Fruit fly (Drosophila melanogaster) whole organism, pupa: Measurements from ENCODE around the gene alpha4GT2.

Experiments used
- CG10348 ChIP-seq: fragments of 200-800 bp; sonication (Bioruptor generic); IDR thresholded peaks from 2 replicates; pipeline ENCODE4 v1.3.6; 2022; ENCODE audit warnings: missing biosample characterization, missing genetic modification characterization
- CG12605 ChIP-seq: fragments of 200-800 bp; sonication (Bioruptor generic); IDR thresholded peaks from 2 replicates; pipeline ENCODE4 v1.3.6; 2022; ENCODE audit warnings: missing biosample characterization, missing genetic modification characterization
- CG13204 ChIP-seq: fragments of 200-800 bp; sonication (Bioruptor generic); optimal IDR thresholded peaks from 2 replicates; lab custom pipeline; 2018; ENCODE audit warnings: missing biosample characterization, mild to moderate bottlenecking, missing genetic modification characterization, moderate library complexity
- CG14655 ChIP-seq: fragments of 200-800 bp; sonication (Bioruptor generic); optimal IDR thresholded peaks from 3 replicates; lab custom pipeline; 2017; ENCODE audit warnings: mild to moderate bottlenecking, missing biosample characterization, missing genetic modification reagents, missing genetic modification characterization
- CG15710 ChIP-seq: fragments of 200-800 bp; sonication (Bioruptor generic); optimal IDR thresholded peaks from 2 replicates; lab custom pipeline; 2018; ENCODE audit warnings: missing biosample characterization, mild to moderate bottlenecking, missing genetic modification characterization, moderate library complexity
- CG17806 ChIP-seq: fragments of 200-800 bp; sonication (Bioruptor generic); optimal IDR thresholded peaks from 2 replicates; lab custom pipeline; 2018; ENCODE audit warnings: missing biosample characterization, mild to moderate bottlenecking, missing genetic modification characterization, moderate library complexity
- CG32121 ChIP-seq: fragments of 200-800 bp; sonication (Bioruptor generic); IDR thresholded peaks from 2 replicates; pipeline ENCODE4 v1.3.6; 2022; ENCODE audit warnings: missing biosample characterization, missing genetic modification characterization
- CG34367 ChIP-seq: fragments of 200-800 bp; sonication (Bioruptor generic); optimal IDR thresholded peaks from 2 replicates; lab custom pipeline; 2018; ENCODE audit warnings: missing biosample characterization, mild to moderate bottlenecking, missing genetic modification characterization
- CG4496 ChIP-seq: fragments of 200-800 bp; sonication (Bioruptor generic); IDR thresholded peaks from 3 replicates; pipeline ENCODE4 v1.3.6; 2022; ENCODE audit warnings: missing biosample characterization, missing genetic modification characterization
- CG8159 ChIP-seq: fragments of 200-800 bp; sonication (Bioruptor generic); optimal IDR thresholded peaks from 3 replicates; lab custom pipeline; 2018; ENCODE audit warnings: missing biosample characterization, mild to moderate bottlenecking, missing genetic modification characterization, moderate library complexity
- CG8301 ChIP-seq: fragments of 200-800 bp; sonication (Bioruptor generic); optimal IDR thresholded peaks from 2 replicates; lab custom pipeline; 2018; ENCODE audit warnings: missing biosample characterization, mild to moderate bottlenecking, missing genetic modification characterization
- CG9948 ChIP-seq: fragments of 200-800 bp; sonication (Bioruptor generic); optimal IDR thresholded peaks from 2 replicates; lab custom pipeline; 2018; ENCODE audit warnings: missing biosample characterization, mild to moderate bottlenecking, missing genetic modification characterization, moderate library complexity
- D1 ChIP-seq: fragments of 200-800 bp; sonication (Bioruptor generic); optimal IDR thresholded peaks from 2 replicates; lab custom pipeline; 2018; ENCODE audit warnings: missing biosample characterization, mild to moderate bottlenecking, missing genetic modification characterization, moderate library complexity
- EcR ChIP-seq: fragments of 200-800 bp; sonication (Bioruptor generic); optimal IDR thresholded peaks from 3 replicates; lab custom pipeline; 2019; ENCODE audit warnings: missing biosample characterization, missing genetic modification characterization, mild to moderate bottlenecking, moderate library complexity, missing genetic modification reagents
- Ets98B ChIP-seq: fragments of 200-800 bp; sonication (Bioruptor generic); IDR thresholded peaks from 2 replicates; pipeline ENCODE4 v1.3.6; 2022; ENCODE audit warnings: missing biosample characterization, missing genetic modification characterization
- Pif1A ChIP-seq: fragments of 200-800 bp; sonication (Bioruptor generic); optimal IDR thresholded peaks from 3 replicates; lab custom pipeline; 2016; ENCODE audit warnings: missing biosample characterization, missing genetic modification characterization
- Pif1B ChIP-seq: fragments of 200-800 bp; sonication (Bioruptor generic); optimal IDR thresholded peaks from 3 replicates; lab custom pipeline; 2016; ENCODE audit warnings: missing biosample characterization, missing genetic modification characterization
- Snoo ChIP-seq: fragments of 200-800 bp; sonication (Bioruptor generic); optimal IDR thresholded peaks from 3 replicates; lab custom pipeline; 2017; ENCODE audit warnings: missing biosample characterization, mild to moderate bottlenecking, missing genetic modification characterization, inconsistent platforms
- fd96Ca ChIP-seq: fragments of 200-800 bp; sonication (Bioruptor generic); IDR thresholded peaks from 3 replicates; pipeline ENCODE4 v1.3.6; 2022; ENCODE audit warnings: missing biosample characterization, missing genetic modification characterization
- gl ChIP-seq: fragments of 200-800 bp; sonication (Bioruptor generic); optimal IDR thresholded peaks from 2 replicates; lab custom pipeline; 2018; ENCODE audit warnings: missing biosample characterization, mild to moderate bottlenecking, missing genetic modification characterization
- rn ChIP-seq: fragments of 200-800 bp; sonication (Bioruptor generic); IDR thresholded peaks from 2 replicates; pipeline ENCODE4 v1.3.6; 2022; ENCODE audit warnings: missing biosample characterization, missing genetic modification characterization

Gene alpha4GT2

dm6 chr3R:25883877-25884276 lies 51.8 kb downstream of the alpha4GT2 start:
- peak; percentile 84 for TF ChIP-seq EcR
- no peak for TF ChIP-seq Snoo (tag; lab: Kevin White, UChicago)
- no peak for TF ChIP-seq CG12605

dm6 chr3R:25884301-25884700 lies 52.3 kb downstream of the alpha4GT2 start:
- TF ChIP-seq Snoo (tag; lab: Kevin White, UChicago) (peak; percentile 10), rn (no peak), CG8301 (tag; lab: Kevin White, UChicago) (peak; percentile 66), CG13204 (GFP tag; lab: Kevin White, UChicago) (no peak), CG4496 (GFP tag; lab: Robert Waterston, UW) (peak; percentile 45; the same call in 1 of the 3 replicates), CG32121 (GFP tag; lab: Robert Waterston, UW) (peak; percentile 68), CG8159 (tag; lab: Kevin White, UChicago) (peak; percentile 43), CG12605 (peak; percentile 21; the same call in 1 of the 2 replicates), CG9948 (tag; lab: Kevin White, UChicago) (peak; percentile 39), CG15710 (peak; percentile 18), gl (tag; lab: Kevin White, UChicago) (no peak), D1 (no peak), CG10348 (GFP tag; lab: Robert Waterston, UW) (no peak), fd96Ca (GFP tag; lab: Robert Waterston, UW) (no peak), CG14655 (no peak), CG34367 (tag; lab: Kevin White, UChicago) (no peak), CG17806 (tag; lab: Kevin White, UChicago) (peak; percentile 32), Pif1A (GFP tag; lab: Kevin White, UChicago) (no peak), EcR (no peak), Ets98B (GFP tag; lab: Robert Waterston, UW) (peak; percentile 46; the same call in 1 of the 2 replicates), Pif1B (GFP tag; lab: Kevin White, UChicago) (no peak)

DNA sequence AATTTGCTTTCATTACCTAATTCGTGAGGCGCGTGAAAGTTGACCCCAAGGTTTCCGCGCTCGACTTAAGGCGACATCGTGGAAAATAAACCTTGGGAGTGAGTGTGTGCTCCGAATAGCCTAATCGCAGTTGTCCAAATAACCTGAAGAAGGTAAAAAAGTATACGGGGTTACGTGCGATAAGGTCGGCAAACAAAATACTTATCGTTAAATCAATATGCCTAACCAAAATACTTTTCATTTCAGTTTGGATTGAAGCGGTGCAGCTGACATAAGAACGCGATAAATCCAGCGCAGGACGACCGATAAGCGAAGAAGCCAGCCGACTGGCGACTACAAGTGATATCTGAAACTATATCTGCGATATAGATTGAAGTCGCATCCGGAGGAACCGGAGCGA lies 53.1 kb downstream of the alpha4GT2 start:
- no peak for TF ChIP-seq gl (tag; lab: Kevin White, UChicago)
- TF ChIP-seq CG17806 (tag; lab: Kevin White, UChicago), result no peak
- no peak for TF ChIP-seq CG14655
- TF ChIP-seq CG8159 (tag; lab: Kevin White, UChicago), result no peak
- TF ChIP-seq CG13204 (GFP tag; lab: Kevin White, UChicago), result no peak
- TF ChIP-seq CG4496 (GFP tag; lab: Robert Waterston, UW), result no peak
- peak; percentile 8 for TF ChIP-seq EcR
- TF ChIP-seq CG15710, result no peak
- no peak for TF ChIP-seq CG10348 (GFP tag; lab: Robert Waterston, UW)

dm6 chr3R:25888307-25889075 lies 56.5 kb downstream of the alpha4GT2 start, which contains the start of gene Lnk:
TSS of gene Lnk (plus strand) at chr3R:25888542.
- TF ChIP-seq EcR, result no peak
- TF ChIP-seq CG34367 (tag; lab: Kevin White, UChicago), result peak; percentile 42
- TF ChIP-seq CG15710, result peak; percentile 17
- TF ChIP-seq Pif1B (GFP tag; lab: Kevin White, UChicago), result peak; percentile 36
- 0 out of 2 replicates have a peak, but pooled peaks have one; percentile 13 for TF ChIP-seq CG32121 (GFP tag; lab: Robert Waterston, UW)
- TF ChIP-seq CG8159 (tag; lab: Kevin White, UChicago), result peak; percentile 19
- peak; percentile 54 for TF ChIP-seq gl (tag; lab: Kevin White, UChicago)
- no peak for TF ChIP-seq CG9948 (tag; lab: Kevin White, UChicago)
- TF ChIP-seq, all 21 proteins: peak for 6
